Fruit fly (Drosophila melanogaster) whole organism, embryonic: ENCODE measurements around the gene CG32944.

ENCODE experiments used
- Adf1 ChIP-seq: fragments of 200-800 bp; sonication (Bioruptor generic); IDR thresholded peaks from 2 replicates; pipeline ENCODE4 v1.3.6; 2022; ENCODE audit warnings: missing biosample characterization, missing genetic modification characterization
- Atf-2 ChIP-seq: fragments of 200-800 bp; sonication (Bioruptor generic); optimal IDR thresholded peaks from 2 replicates; lab custom pipeline; 2016; ENCODE audit warnings: missing biosample characterization, missing genetic modification characterization
- BEAF-32 ChIP-seq: fragments of 200-800 bp; sonication (Bioruptor generic); optimal IDR thresholded peaks from 3 replicates; lab custom pipeline; 2017; ENCODE audit warnings: missing biosample characterization, missing genetic modification characterization, mild to moderate bottlenecking, moderate library complexity, missing genetic modification reagents
- C15 ChIP-seq: fragments of 200-800 bp; sonication (Bioruptor generic); IDR thresholded peaks from 3 replicates; pipeline ENCODE4 v1.3.6; 2022; ENCODE audit warnings: missing biosample characterization, missing genetic modification characterization
- CG10267 ChIP-seq: fragments of 200-800 bp; sonication (Bioruptor generic); optimal IDR thresholded peaks from 2 replicates; lab custom pipeline; 2018; ENCODE audit warnings: missing biosample characterization, mild to moderate bottlenecking, missing genetic modification characterization, moderate library complexity
- CG11560 ChIP-seq: fragments of 200-800 bp; sonication (Bioruptor generic); IDR thresholded peaks from 3 replicates; pipeline ENCODE4 v1.3.6; 2022; ENCODE audit warnings: missing biosample characterization, missing genetic modification characterization
- CG12104 ChIP-seq: fragments of 200-800 bp; sonication (Bioruptor generic); optimal IDR thresholded peaks from 3 replicates; lab custom pipeline; 2016; ENCODE audit warnings: missing biosample characterization, missing genetic modification characterization
- CG12299 ChIP-seq: fragments of 200-800 bp; sonication (Bioruptor generic); optimal IDR thresholded peaks from 2 replicates; lab custom pipeline; 2018; ENCODE audit warnings: missing biosample characterization, mild to moderate bottlenecking, missing genetic modification characterization
- CG15514 ChIP-seq: fragments of 200-800 bp; sonication (Bioruptor generic); optimal IDR thresholded peaks from 3 replicates; lab custom pipeline; 2017; ENCODE audit warnings: missing biosample characterization, missing genetic modification characterization, mild to moderate bottlenecking, moderate library complexity, missing genetic modification reagents
- CG2116 ChIP-seq: fragments of 200-800 bp; sonication (Bioruptor generic); optimal IDR thresholded peaks from 3 replicates; lab custom pipeline; 2018; ENCODE audit warnings: missing biosample characterization, mild to moderate bottlenecking, missing genetic modification characterization
- CG2120 ChIP-seq: fragments of 200-800 bp; sonication (Bioruptor generic); optimal IDR thresholded peaks from 3 replicates; lab custom pipeline; 2016; ENCODE audit warnings: missing biosample characterization, missing genetic modification characterization
- CG31224 ChIP-seq: fragments of 200-800 bp; sonication (Bioruptor generic); IDR thresholded peaks from 2 replicates; pipeline ENCODE4 v1.3.6; 2022; ENCODE audit warnings: missing biosample characterization, missing genetic modification characterization
- CG34224 ChIP-seq: fragments of 200-800 bp; sonication (Bioruptor generic); IDR thresholded peaks from 3 replicates; pipeline ENCODE4 v1.3.6; 2022; ENCODE audit warnings: missing biosample characterization, missing genetic modification characterization; ENCODE audit not compliant: partially characterized antibody
- CG42726 ChIP-seq: fragments of 200-800 bp; sonication (Bioruptor generic); IDR thresholded peaks from 2 replicates; pipeline ENCODE4 v1.3.6; 2022; ENCODE audit warnings: missing biosample characterization, missing genetic modification characterization; ENCODE audit not compliant: partially characterized antibody
- CG4730 ChIP-seq: fragments of 200-800 bp; sonication (Bioruptor generic); IDR thresholded peaks from 2 replicates; pipeline ENCODE4 v1.3.6; 2022; ENCODE audit warnings: missing biosample characterization, missing genetic modification characterization
- CG4854 ChIP-seq: fragments of 200-800 bp; sonication (Bioruptor generic); optimal IDR thresholded peaks from 2 replicates; lab custom pipeline; 2016; ENCODE audit warnings: missing biosample characterization, missing genetic modification characterization, inconsistent platforms
- CG6791 ChIP-seq: fragments of 200-800 bp; sonication (Bioruptor generic); IDR thresholded peaks from 3 replicates; pipeline ENCODE4 v1.3.6; 2022; ENCODE audit warnings: missing biosample characterization, missing genetic modification characterization; ENCODE audit not compliant: partially characterized antibody
- CG7745 ChIP-seq: fragments of 200-800 bp; sonication (Bioruptor generic); optimal IDR thresholded peaks from 2 replicates; lab custom pipeline; 2018; ENCODE audit warnings: missing biosample characterization, mild to moderate bottlenecking, missing genetic modification characterization, moderate library complexity
- CG8089 ChIP-seq: fragments of 200-800 bp; sonication (Bioruptor generic); optimal IDR thresholded peaks from 3 replicates; lab custom pipeline; 2016; ENCODE audit warnings: missing biosample characterization, missing genetic modification characterization
- CG8478 ChIP-seq: fragments of >200 bp; optimal IDR thresholded peaks from 2 replicates; lab custom pipeline; 2018
- CG9215 ChIP-seq: fragments of 200-800 bp; sonication (Bioruptor generic); IDR thresholded peaks from 2 replicates; pipeline ENCODE4 v1.3.6; 2022; ENCODE audit warnings: missing biosample characterization, missing genetic modification characterization
- CG9437 ChIP-seq: fragments of 200-800 bp; sonication (Bioruptor generic); optimal IDR thresholded peaks from 2 replicates; lab custom pipeline; 2018; ENCODE audit warnings: missing biosample characterization, mild to moderate bottlenecking, missing genetic modification characterization
- CG9817 ChIP-seq: fragments of 200-800 bp; sonication (Bioruptor generic); optimal IDR thresholded peaks from 2 replicates; lab custom pipeline; 2018; ENCODE audit warnings: missing biosample characterization, mild to moderate bottlenecking, missing genetic modification characterization, moderate library complexity
- Camta ChIP-seq: fragments of 200-800 bp; sonication (Bioruptor generic); optimal IDR thresholded peaks from 2 replicates; lab custom pipeline; 2016; ENCODE audit warnings: missing biosample characterization, missing genetic modification characterization
- Fer3 ChIP-seq: fragments of 200-800 bp; sonication (Bioruptor generic); optimal IDR thresholded peaks from 2 replicates; lab custom pipeline; 2018; ENCODE audit warnings: missing biosample characterization, mild to moderate bottlenecking, missing genetic modification characterization, moderate library complexity
- Lim3 ChIP-seq: fragments of 200-800 bp; sonication (Bioruptor generic); IDR thresholded peaks from 2 replicates; pipeline ENCODE4 v1.3.6; 2022; ENCODE audit warnings: missing biosample characterization, missing genetic modification characterization
- NC2α ChIP-seq: fragments of 200-800 bp; sonication (Bioruptor generic); optimal IDR thresholded peaks from 2 replicates; lab custom pipeline; 2016; ENCODE audit warnings: missing biosample characterization, missing genetic modification characterization
- Oaz ChIP-seq: fragments of 200-800 bp; sonication (Bioruptor generic); IDR thresholded peaks from 2 replicates; pipeline ENCODE4 v1.3.6; 2022; ENCODE audit warnings: missing biosample characterization, missing genetic modification characterization
- Pdp1 ChIP-seq, 2 experiments: fragments of 200-800 bp; sonication (Bioruptor generic); optimal IDR thresholded peaks; 3 replicates each; lab custom pipeline; 2016; ENCODE audit warnings: missing biosample characterization in 2 of 2, missing genetic modification characterization in 2 of 2, mild to moderate bottlenecking in 1 of 2, moderate library complexity in 1 of 2
- Sin3A ChIP-seq: fragments of >200 bp; optimal IDR thresholded peaks from 2 replicates; lab custom pipeline; 2018
- Sox100B ChIP-seq: fragments of 200-800 bp; sonication (Bioruptor generic); optimal IDR thresholded peaks from 3 replicates; lab custom pipeline; 2018; ENCODE audit warnings: missing biosample characterization, mild to moderate bottlenecking, missing genetic modification characterization
- ara ChIP-seq: fragments of 200-800 bp; sonication (Bioruptor generic); IDR thresholded peaks from 2 replicates; pipeline ENCODE4 v1.3.6; 2022; ENCODE audit warnings: missing biosample characterization, missing genetic modification characterization
- az2 ChIP-seq: fragments of 200-800 bp; sonication (Bioruptor generic); optimal IDR thresholded peaks from 3 replicates; lab custom pipeline; 2016; ENCODE audit warnings: missing biosample characterization, missing genetic modification characterization
- ci ChIP-seq: fragments of 200-800 bp; sonication (Bioruptor generic); IDR thresholded peaks from 3 replicates; pipeline ENCODE4 v1.3.6; 2022; ENCODE audit warnings: missing biosample characterization, missing genetic modification characterization
- ewg ChIP-seq: fragments of 200-800 bp; sonication (Bioruptor generic); optimal IDR thresholded peaks from 3 replicates; lab custom pipeline; 2017; ENCODE audit warnings: mild to moderate bottlenecking, missing biosample characterization, missing genetic modification reagents, missing genetic modification characterization
- eyg ChIP-seq: fragments of 200-800 bp; sonication (Bioruptor generic); optimal IDR thresholded peaks from 3 replicates; lab custom pipeline; 2016; ENCODE audit warnings: missing biosample characterization, missing genetic modification characterization
- gcm ChIP-seq: fragments of 200-800 bp; sonication (Bioruptor generic); optimal IDR thresholded peaks from 2 replicates; lab custom pipeline; 2019; ENCODE audit warnings: missing biosample characterization, mild to moderate bottlenecking, missing genetic modification characterization, moderate library complexity
- grau ChIP-seq: fragments of 200-800 bp; optimal IDR thresholded peaks from 3 replicates; lab custom pipeline; 2019; ENCODE audit warnings: missing biosample characterization, mild to moderate bottlenecking, missing genetic modification characterization, moderate library complexity
- hth ChIP-seq: fragments of >200 bp; optimal IDR thresholded peaks from 2 replicates; lab custom pipeline; 2017; ENCODE audit warnings: inconsistent platforms
- kay ChIP-seq: fragments of 200-800 bp; sonication (Bioruptor generic); optimal IDR thresholded peaks from 2 replicates; lab custom pipeline; 2016; ENCODE audit warnings: missing biosample characterization, missing genetic modification characterization
- mirr ChIP-seq: fragments of 200-800 bp; sonication (Bioruptor generic); optimal IDR thresholded peaks from 3 replicates; lab custom pipeline; 2018; ENCODE audit warnings: missing biosample characterization, mild to moderate bottlenecking, missing genetic modification characterization
- nerfin-2 ChIP-seq: fragments of 200-800 bp; sonication (Bioruptor generic); IDR thresholded peaks from 2 replicates; pipeline ENCODE4 v1.3.6; 2022; ENCODE audit warnings: missing biosample characterization, missing genetic modification characterization; ENCODE audit not compliant: partially characterized antibody
- pita ChIP-seq: fragments of 200-800 bp; sonication (Bioruptor generic); optimal IDR thresholded peaks from 2 replicates; lab custom pipeline; 2017; ENCODE audit warnings: missing biosample characterization, mild to moderate bottlenecking, missing genetic modification characterization
- salm ChIP-seq: fragments of 200-800 bp; sonication (Bioruptor generic); optimal IDR thresholded peaks from 2 replicates; lab custom pipeline; 2018; ENCODE audit warnings: missing biosample characterization, mild to moderate bottlenecking, missing genetic modification characterization
- sc ChIP-seq, 3 experiments: fragments of >200 bp in 2 of 3; fragments of 200-800 bp in 1 of 3; sonication (Bioruptor generic) in 1 of 3; optimal IDR thresholded peaks; 2 replicates in 2 of 3; 3 replicates in 1 of 3; lab custom pipeline; 2017; ENCODE audit warnings: mild to moderate bottlenecking in 1 of 3, missing biosample characterization in 1 of 3, missing genetic modification characterization in 1 of 3, missing genetic modification reagents in 1 of 3
- tap ChIP-seq: fragments of 200-800 bp; optimal IDR thresholded peaks from 3 replicates; lab custom pipeline; 2019; ENCODE audit warnings: missing biosample characterization, mild to moderate bottlenecking, missing genetic modification characterization, moderate library complexity
- vnd ChIP-seq: fragments of 200-800 bp; sonication (Bioruptor generic); IDR thresholded peaks from 3 replicates; pipeline ENCODE4 v1.3.6; 2022; ENCODE audit warnings: missing biosample characterization, missing genetic modification characterization; ENCODE audit not compliant: partially characterized antibody
- vvl ChIP-seq: fragments of 200-800 bp; sonication (Bioruptor generic); IDR thresholded peaks from 2 replicates; pipeline ENCODE4 v1.3.6; 2022; ENCODE audit warnings: missing biosample characterization, missing genetic modification characterization
- zf30C ChIP-seq: fragments of 200-800 bp; sonication (Bioruptor generic); optimal IDR thresholded peaks from 3 replicates; lab custom pipeline; 2018; ENCODE audit warnings: missing biosample characterization, mild to moderate bottlenecking, missing genetic modification characterization

CG32944 gene

DNA sequence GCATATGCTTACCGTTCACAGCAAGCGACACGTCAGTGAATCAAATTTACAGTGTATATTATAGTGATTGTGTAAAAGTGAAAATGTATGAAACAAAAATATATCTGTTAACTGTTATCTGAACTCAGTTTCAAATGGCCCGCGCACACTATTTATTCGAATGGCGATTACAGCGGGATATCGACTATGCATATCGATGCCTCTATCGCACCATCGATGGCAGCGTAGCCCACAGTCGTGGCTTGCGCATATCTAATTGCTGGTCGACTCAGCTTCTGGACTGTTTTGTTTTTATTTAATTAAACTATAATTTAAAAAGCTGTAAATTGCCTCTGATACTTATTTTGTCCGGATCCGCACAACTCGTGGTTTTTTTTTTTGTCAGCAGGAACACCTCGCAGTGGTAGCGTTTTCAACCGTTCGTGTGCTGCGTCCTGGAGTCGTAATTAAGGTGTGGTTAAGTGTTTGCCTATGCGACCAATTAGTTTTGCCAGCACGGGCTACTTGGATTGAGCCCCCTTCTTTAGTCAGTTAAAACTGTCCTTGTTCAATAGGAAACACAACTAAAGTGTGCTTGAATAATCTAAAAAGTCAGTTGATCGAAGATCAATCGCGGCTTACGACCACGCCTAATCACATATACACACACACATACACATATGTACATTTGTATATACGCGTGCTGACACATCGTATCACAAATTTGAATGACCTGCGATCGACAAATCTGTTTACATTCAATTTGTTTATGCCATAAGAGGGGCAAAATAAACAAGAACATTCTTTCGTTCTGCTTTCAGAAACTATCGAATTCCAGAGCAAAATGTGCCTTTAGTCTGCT lies 38.1 kb downstream of the CG32944 start, which contains the start of gene Cont (continued):
- no peak for TF ChIP-seq CG9817 (tag; lab: Kevin White, UChicago)
- no peak for TF ChIP-seq ara
- no peak for TF ChIP-seq pita
- TF ChIP-seq tap (tag; lab: Kevin White, UChicago), result no peak
- peak; percentile 25 for TF ChIP-seq CG2120 (GFP tag; lab: Kevin White, UChicago)
- no peak for TF ChIP-seq Lim3 (GFP tag; lab: Robert Waterston, UW)
- no peak for TF ChIP-seq CG12299 (tag; lab: Kevin White, UChicago)
- TF ChIP-seq zf30C (GFP tag; lab: Kevin White, UChicago), result no peak
- TF ChIP-seq Sox100B (GFP tag; lab: Kevin White, UChicago), result no peak
- no peak for TF ChIP-seq gcm (GFP tag; lab: Kevin White, UChicago)
- TF ChIP-seq Sin3A (lab: Kevin White, UChicago), result peak; percentile 40
- TF ChIP-seq CG9437 (GFP tag; lab: Kevin White, UChicago), result no peak
- no peak for TF ChIP-seq Camta (GFP tag; lab: Kevin White, UChicago)
- peak; percentile 58 for TF ChIP-seq CG10267 (tag; lab: Kevin White, UChicago)
- peak; percentile 93 for TF ChIP-seq BEAF-32
- peak; percentile 68 for TF ChIP-seq CG15514 (GFP tag; lab: Kevin White, UChicago)
- peak; percentile 93 for TF ChIP-seq CG34224 (GFP tag; lab: Robert Waterston, UW)
- TF ChIP-seq CG31224 (GFP tag; lab: Robert Waterston, UW), result no peak
- no peak for TF ChIP-seq Oaz (GFP tag; lab: Robert Waterston, UW)
- TF ChIP-seq sc (optimal IDR thresholded peaks at IDR 0.05; lab: Kevin White, UChicago), result no peak
- TF ChIP-seq sc (GFP tag; optimal IDR thresholded peaks at IDR 0.05; lab: Kevin White, UChicago), result no peak
- TF ChIP-seq Fer3, result no peak
- no peak for TF ChIP-seq C15 (GFP tag; lab: Robert Waterston, UW)
- peak; percentile 87 for TF ChIP-seq CG2116 (GFP tag; lab: Kevin White, UChicago)
- TF ChIP-seq Pdp1 (GFP tag; optimal IDR thresholded peaks at IDR 0.05; lab: Kevin White, UChicago), result peak in 1 of 2 experiments; percentile 14
- TF ChIP-seq grau (tag; lab: Kevin White, UChicago), result peak; percentile 5
- TF ChIP-seq CG4854 (GFP tag; lab: Kevin White, UChicago), result no peak
- TF ChIP-seq nerfin-2, result peak; percentile 94
- no peak for TF ChIP-seq CG12104 (GFP tag; lab: Kevin White, UChicago)
- no peak for TF ChIP-seq hth (lab: Kevin White, UChicago)
- peak; percentile 6 for TF ChIP-seq ewg (GFP tag; lab: Kevin White, UChicago)
- TF ChIP-seq ci (GFP tag; lab: Robert Waterston, UW), result 0 out of 3 replicates have a peak, but pooled peaks have one; percentile 53
- no peak for TF ChIP-seq mirr (GFP tag; lab: Kevin White, UChicago)
- no peak for TF ChIP-seq salm (tag; lab: Kevin White, UChicago)
- peak; percentile 93 for TF ChIP-seq CG42726 (GFP tag; lab: Robert Waterston, UW)
- no peak for TF ChIP-seq az2 (GFP tag; lab: Kevin White, UChicago)
- TF ChIP-seq vvl, result no peak
- peak; percentile 97 for TF ChIP-seq CG6791 (GFP tag; lab: Robert Waterston, UW)
- no peak for TF ChIP-seq Atf-2 (GFP tag; lab: Kevin White, UChicago)
- TF ChIP-seq Adf1 (GFP tag; lab: Robert Waterston, UW), result peak; percentile 27
- no peak for TF ChIP-seq CG9215 (GFP tag; lab: Robert Waterston, UW)
- peak; percentile 92 for TF ChIP-seq CG11560 (tag; lab: Robert Waterston, UW)
- no peak for TF ChIP-seq kay (GFP tag; lab: Kevin White, UChicago)
- TF ChIP-seq vnd, result peak; percentile 86
- TF ChIP-seq CG8089, result no peak
- no peak for TF ChIP-seq CG7745 (tag; lab: Kevin White, UChicago)
- TF ChIP-seq CG4730 (GFP tag; lab: Robert Waterston, UW), result 0 out of 2 replicates have a peak, but pooled peaks have one; percentile 8
- TF ChIP-seq CG8478 (lab: Kevin White, UChicago), result no peak
- TF ChIP-seq eyg (GFP tag; lab: Kevin White, UChicago), result no peak
- no peak for TF ChIP-seq NC2α (GFP tag; lab: Kevin White, UChicago)
